Fruit fly (Drosophila melanogaster): ENCODE results near the gene CG16749.

Gene CG16749

dm6 chr3R:9297163-9297562, 34.5 kb downstream of the CG16749 start:
- TF ChIP-seq CG11617 (GFP tag; optimal IDR thresholded peaks at IDR 0.05) (no peak), cic (GFP tag; optimal IDR thresholded peaks at IDR 0.05) (no peak), bab1 (GFP tag; optimal IDR thresholded peaks at IDR 0.05) (no peak), ovo (GFP tag; optimal IDR thresholded peaks at IDR 0.05) (no peak), CG14711 (tag; optimal IDR thresholded peaks at IDR 0.05) (no peak), Crg-1 (GFP tag; optimal IDR thresholded peaks at IDR 0.05) (no peak), pad (GFP tag; optimal IDR thresholded peaks at IDR 0.05) (no peak), toe (GFP tag; optimal IDR thresholded peaks at IDR 0.05) (no peak), Mnt (GFP tag; optimal IDR thresholded peaks at IDR 0.05) (no peak), kay (GFP tag; ENCODE audit: borderline replicate concordance) (no peak), Hr96 (GFP tag; optimal IDR thresholded peaks at IDR 0.05) (no peak), cnc (optimal IDR thresholded peaks at IDR 0.05) (no peak), tj (GFP tag; optimal IDR thresholded peaks at IDR 0.05) (no peak), CG7101 (tag; optimal IDR thresholded peaks at IDR 0.05) (no peak), CG1620 (GFP tag; optimal IDR thresholded peaks at IDR 0.05) (no peak), CG7045 (GFP tag; optimal IDR thresholded peaks at IDR 0.05) (no peak), CG5204 (GFP tag; optimal IDR thresholded peaks at IDR 0.05) (no peak), CG33017 (tag; optimal IDR thresholded peaks at IDR 0.05) (no peak)

dm6 chr3R:9287710-9288109, 44.0 kb downstream of the CG16749 start:
- TF ChIP-seq pad (GFP tag; optimal IDR thresholded peaks at IDR 0.05) (no peak), Mnt (GFP tag; optimal IDR thresholded peaks at IDR 0.05) (no peak), kay (GFP tag; ENCODE audit: borderline replicate concordance) (no peak), CG1620 (GFP tag; optimal IDR thresholded peaks at IDR 0.05) (no peak), CG14711 (tag; optimal IDR thresholded peaks at IDR 0.05) (no peak), tj (GFP tag; optimal IDR thresholded peaks at IDR 0.05) (no peak), cic (GFP tag; optimal IDR thresholded peaks at IDR 0.05) (no peak), ovo (GFP tag; optimal IDR thresholded peaks at IDR 0.05) (no peak), CG7101 (tag; optimal IDR thresholded peaks at IDR 0.05) (no peak), CG12768 (GFP tag; optimal IDR thresholded peaks at IDR 0.05) (no peak), Hr96 (GFP tag; optimal IDR thresholded peaks at IDR 0.05) (no peak), CG33017 (tag; optimal IDR thresholded peaks at IDR 0.05) (no peak)
